Fruit fly (Drosophila melanogaster): ENCODE measurements around the gene rno.

Gene rno

dm6 chr3L:199754-200596 lies at the start of gene rno, which contains the start of gene mri:
TSS of gene rno (minus strand) at chr3L:199762.
TSS of gene mri (plus strand) at chr3L:200174.
- peak; percentile 76 for TF ChIP-seq CG17801 (GFP tag; optimal IDR thresholded peaks at IDR 0.05; ENCODE audit: partially characterized antibody)

- TF ChIP-seq CG17801 (GFP tag; optimal IDR thresholded peaks at IDR 0.05; ENCODE audit: partially characterized antibody), result no peak
Measured at dm6 chr3L:248226-248758, 48.7 kb upstream of the rno start.

- TF ChIP-seq CG17801 (GFP tag; optimal IDR thresholded peaks at IDR 0.05; ENCODE audit: partially characterized antibody), result no peak
Measured at dm6 chr3L:247482-248225, 48.1 kb upstream of the rno start, which contains the start of gene mthl14. TSS of gene mthl14 (plus strand) at chr3L:247491.

- peak; percentile 37 for TF ChIP-seq CG17801 (GFP tag; optimal IDR thresholded peaks at IDR 0.05; ENCODE audit: partially characterized antibody)
Measured at dm6 chr3L:246644-247199, 47.2 kb upstream of the rno start.

- no peak for TF ChIP-seq CG17801 (GFP tag; optimal IDR thresholded peaks at IDR 0.05; ENCODE audit: partially characterized antibody)
Measured at dm6 chr3L:234337-234736, 34.8 kb upstream of the rno start.

- no peak for TF ChIP-seq CG17801 (GFP tag; optimal IDR thresholded peaks at IDR 0.05; ENCODE audit: partially characterized antibody)
Measured at dm6 chr3L:233251-233650, 33.7 kb upstream of the rno start, which contains the start of gene CG34453. TSS of gene CG34453 (minus strand) at chr3L:233351.

- TF ChIP-seq CG17801 (GFP tag; optimal IDR thresholded peaks at IDR 0.05; ENCODE audit: partially characterized antibody), result no peak
Measured at dm6 chr3L:232267-232666, 32.7 kb upstream of the rno start, which contains the start of gene CG34454. TSS of gene CG34454 (minus strand) at chr3L:232350.

dm6 chr3L:231504-231903 lies 31.9 kb upstream of the rno start, which contains the start of gene CG42846:
TSS of gene CG42846 (minus strand) at chr3L:231604.
- no peak for TF ChIP-seq CG17801 (GFP tag; optimal IDR thresholded peaks at IDR 0.05; ENCODE audit: partially characterized antibody)

dm6 chr3L:225120-225519 lies 25.6 kb upstream of the rno start:
- TF ChIP-seq CG17801 (GFP tag; optimal IDR thresholded peaks at IDR 0.05; ENCODE audit: partially characterized antibody), result no peak

- no peak for TF ChIP-seq CG17801 (GFP tag; optimal IDR thresholded peaks at IDR 0.05; ENCODE audit: partially characterized antibody)
Measured at dm6 chr3L:224004-224951, 24.7 kb upstream of the rno start.

dm6 chr3L:223019-223902 lies 23.7 kb upstream of the rno start, which contains the start of the genes pyx and CG33229:
TSS of gene pyx (minus strand) at chr3L:223069.
TSS of gene CG33229 (plus strand) at chr3L:223852.
- TF ChIP-seq CG17801 (GFP tag; optimal IDR thresholded peaks at IDR 0.05; ENCODE audit: partially characterized antibody), result peak; percentile 29

dm6 chr3L:217480-218118 lies 18.0 kb upstream of the rno start, which contains the start of gene CG13877:
TSS of gene CG13877 (plus strand) at chr3L:218068.
- no peak for TF ChIP-seq CG17801 (GFP tag; optimal IDR thresholded peaks at IDR 0.05; ENCODE audit: partially characterized antibody)

Measured in ovary, adult (tissue).